Fruit fly (Drosophila melanogaster): ENCODE measurements around the gene Synd.

Gene Synd

dm6 chr3R:20850395-20851039, 17.9 kb downstream of the Synd start, which contains the start of gene RpS30:
Gene RpS30, plus strand, starts transcription at chr3R:20850516.
- peak; percentile 72 for TF ChIP-seq CG17801 (GFP tag; optimal IDR thresholded peaks at IDR 0.05; ENCODE audit: partially characterized antibody)

dm6 chr3R:20859845-20860244, 27.2 kb downstream of the Synd start, which contains the start of gene Ir93a:
Gene Ir93a, minus strand, starts transcription at chr3R:20859945.
- TF ChIP-seq CG17801 (GFP tag; optimal IDR thresholded peaks at IDR 0.05; ENCODE audit: partially characterized antibody), result no peak

dm6 chr3R:20866204-20866603, 33.6 kb downstream of the Synd start, which contains the start of gene KaiR1D:
Gene KaiR1D, minus strand, starts transcription at chr3R:20866231.
- TF ChIP-seq CG17801 (GFP tag; optimal IDR thresholded peaks at IDR 0.05; ENCODE audit: partially characterized antibody), result no peak

- no peak for TF ChIP-seq CG17801 (GFP tag; optimal IDR thresholded peaks at IDR 0.05; ENCODE audit: partially characterized antibody)
These were observed 38.1 kb downstream of the Synd start, which contains the start of gene TotA for dm6 chr3R:20870736-20871135. Gene TotA, plus strand, starts transcription at chr3R:20871036.

dm6 chr3R:20872688-20873087, 40.1 kb downstream of the Synd start, which contains the start of gene TotC:
Gene TotC, plus strand, starts transcription at chr3R:20872988.
- TF ChIP-seq CG17801 (GFP tag; optimal IDR thresholded peaks at IDR 0.05; ENCODE audit: partially characterized antibody), result no peak

dm6 chr3R:20873638-20874037, 41.0 kb downstream of the Synd start, which contains the start of gene TotB:
Gene TotB, plus strand, starts transcription at chr3R:20873938.
- no peak for TF ChIP-seq CG17801 (GFP tag; optimal IDR thresholded peaks at IDR 0.05; ENCODE audit: partially characterized antibody)

- no peak for TF ChIP-seq CG17801 (GFP tag; optimal IDR thresholded peaks at IDR 0.05; ENCODE audit: partially characterized antibody)
These were observed 44.1 kb downstream of the Synd start for dm6 chr3R:20876680-20877079.

- TF ChIP-seq CG17801 (GFP tag; optimal IDR thresholded peaks at IDR 0.05; ENCODE audit: partially characterized antibody), result no peak
These were observed 44.8 kb downstream of the Synd start, which contains the start of gene TotZ for dm6 chr3R:20877436-20877835. Gene TotZ, plus strand, starts transcription at chr3R:20877736.

Data from ovary, adult (tissue).